Worm (Caenorhabditis elegans): Measurements from ENCODE around the gene F53A3.7.

DNA sequence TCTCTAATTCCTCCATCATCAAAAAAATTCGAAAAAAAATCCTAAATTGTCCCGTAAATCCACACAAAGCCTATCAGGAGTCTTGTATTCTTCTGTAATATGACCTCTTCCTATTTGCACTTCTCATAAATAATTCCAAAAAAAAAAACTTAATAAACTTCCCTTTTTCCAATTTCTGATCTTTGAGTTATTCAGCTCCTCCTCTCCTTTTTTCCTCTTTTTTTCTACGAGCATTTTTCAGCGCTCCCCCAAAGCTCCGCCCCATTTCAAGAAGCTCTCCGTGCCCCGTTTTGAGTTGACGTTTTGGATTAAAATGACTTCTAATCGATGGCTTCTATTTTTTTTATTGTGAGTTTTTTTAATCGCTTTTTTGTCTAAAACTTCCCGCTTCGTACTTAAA, 46.2 kb downstream of the F53A3.7 start, which contains the start of gene lgc-42:
- TF ChIP-seq tbx-2 (tag; optimal IDR thresholded peaks at IDR 0.05) (no peak), ces-1 (GFP tag; optimal IDR thresholded peaks at IDR 0.05) (no peak), dpl-1 (GFP tag; optimal IDR thresholded peaks at IDR 0.05) (no peak), nhr-77 (tag; optimal IDR thresholded peaks at IDR 0.05) (no peak), dsc-1 (tag; optimal IDR thresholded peaks at IDR 0.05) (no peak), ama-1 (optimal IDR thresholded peaks at IDR 0.05) (no peak), Y116A8C.19 (tag; optimal IDR thresholded peaks at IDR 0.05; ENCODE audit: borderline replicate concordance) (no peak), nhr-237 (tag; optimal IDR thresholded peaks at IDR 0.05) (no peak), hpl-2 (GFP tag; optimal IDR thresholded peaks at IDR 0.05) (no peak), ceh-82 (tag; optimal IDR thresholded peaks at IDR 0.05) (no peak), lsy-2 (tag; optimal IDR thresholded peaks at IDR 0.05) (no peak), sup-37 (GFP tag; optimal IDR thresholded peaks at IDR 0.05) (no peak)
